Worm (Caenorhabditis elegans) whole organism, L1 larva: Measurements from ENCODE around the gene F13H10.9.

ENCODE experiments used
- C16A3.4 ChIP-seq: fragments of 150-350 bp; optimal IDR thresholded peaks from 2 replicates; lab custom pipeline; 2014; ENCODE audit warnings: missing biosample characterization, missing genetic modification characterization
- C34B4.2 ChIP-seq: sonication (generic microtip); optimal IDR thresholded peaks from 2 replicates; lab custom pipeline; 2017; ENCODE audit warnings: mild to moderate bottlenecking, missing genetic modification characterization, missing compliant biosample characterization
- F16B12.6 ChIP-seq: fragments of 150-350 bp; optimal IDR thresholded peaks from 2 replicates; lab custom pipeline; 2014; ENCODE audit warnings: missing biosample characterization, missing genetic modification characterization
- Y116A8C.19 ChIP-seq: sonication (generic microtip); optimal IDR thresholded peaks from 2 replicates; lab custom pipeline; 2016; ENCODE audit warnings: missing compliant biosample characterization, missing genetic modification characterization, borderline replicate concordance
- blmp-1 ChIP-seq: fragments of 150-350 bp; optimal IDR thresholded peaks from 2 replicates; lab custom pipeline; 2014; ENCODE audit warnings: missing biosample characterization, missing genetic modification characterization
- ceh-82 ChIP-seq, 3 experiments: fragments of 150-350 bp in 1 of 3; sonication (generic microtip) in 2 of 3; optimal IDR thresholded peaks; 2 replicates each; lab custom pipeline; 2014 to 2017; ENCODE audit warnings: missing biosample characterization in 3 of 3, missing genetic modification characterization in 3 of 3
- ceh-88 ChIP-seq: fragments of 200-800 bp; sonication (Bioruptor generic); IDR thresholded peaks from 2 replicates; pipeline ENCODE4 v1.3.6; 2022; ENCODE audit warnings: missing genetic modification characterization, missing compliant biosample characterization
- ces-1 ChIP-seq: fragments of 150-350 bp; optimal IDR thresholded peaks from 2 replicates; lab custom pipeline; 2014; ENCODE audit warnings: missing biosample characterization, missing genetic modification reagents, missing genetic modification characterization
- dpl-1 ChIP-seq, 3 experiments: fragments of 150-350 bp in 2 of 3; sonication (generic microtip) in 1 of 3; optimal IDR thresholded peaks; 2 replicates each; lab custom pipeline; 2014 to 2017; ENCODE audit warnings: missing biosample characterization in 3 of 3, missing genetic modification characterization in 3 of 3, missing genetic modification reagents in 3 of 3
- dsc-1 ChIP-seq: sonication (generic microtip); optimal IDR thresholded peaks from 2 replicates; lab custom pipeline; 2016; ENCODE audit warnings: mild to moderate bottlenecking, missing genetic modification characterization, missing compliant biosample characterization
- efl-3 ChIP-seq: fragments of 200-800 bp; sonication (Bioruptor generic); optimal IDR thresholded peaks from 2 replicates; lab custom pipeline; 2018; ENCODE audit warnings: mild to moderate bottlenecking, missing genetic modification characterization, missing compliant biosample characterization
- egl-13 ChIP-seq: sonication (generic microtip); optimal IDR thresholded peaks from 2 replicates; lab custom pipeline; 2016; ENCODE audit warnings: missing genotype, missing genetic modification reagents, missing genetic modification characterization, missing compliant biosample characterization
- elt-2 ChIP-seq: sonication (generic microtip); optimal IDR thresholded peaks from 2 replicates; lab custom pipeline; 2016; ENCODE audit warnings: missing genetic modification characterization, mild to moderate bottlenecking, inconsistent platforms, missing compliant biosample characterization, missing genetic modification reagents
- ets-5 ChIP-seq: fragments of 200-800 bp; sonication (Bioruptor generic); IDR thresholded peaks from 2 replicates; pipeline ENCODE4 v1.3.6; 2022; ENCODE audit warnings: missing genetic modification characterization, missing compliant biosample characterization
- fkh-10 ChIP-seq: sonication (generic microtip); optimal IDR thresholded peaks from 2 replicates; lab custom pipeline; 2017; ENCODE audit warnings: missing biosample characterization, missing genetic modification reagents, missing genetic modification characterization
- fkh-8 ChIP-seq: sonication (generic microtip); optimal IDR thresholded peaks from 2 replicates; lab custom pipeline; 2016; ENCODE audit warnings: mild to moderate bottlenecking, missing genetic modification characterization, missing compliant biosample characterization
- grh-1 ChIP-seq: fragments of 200-800 bp; sonication (Bioruptor generic); IDR thresholded peaks from 2 replicates; pipeline ENCODE4 v1.3.6; 2022; ENCODE audit warnings: missing genetic modification reagents, missing genetic modification characterization, missing compliant biosample characterization
- hlh-17 ChIP-seq: fragments of 200-800 bp; sonication (Bioruptor generic); optimal IDR thresholded peaks from 2 replicates; lab custom pipeline; 2018; ENCODE audit warnings: missing genetic modification characterization, mild to moderate bottlenecking, missing compliant biosample characterization, moderate library complexity, borderline replicate concordance
- hlh-4 ChIP-seq: sonication (generic microtip); optimal IDR thresholded peaks from 2 replicates; lab custom pipeline; 2016; ENCODE audit warnings: mild to moderate bottlenecking, missing genetic modification characterization, missing compliant biosample characterization
- hpl-2 ChIP-seq: fragments of 150-350 bp; optimal IDR thresholded peaks from 2 replicates; lab custom pipeline; 2014; ENCODE audit warnings: missing biosample characterization, missing genetic modification reagents, missing genetic modification characterization
- jun-1 ChIP-seq: fragments of 150-350 bp; optimal IDR thresholded peaks from 2 replicates; lab custom pipeline; 2014; ENCODE audit warnings: missing biosample characterization, missing genetic modification reagents, missing genetic modification characterization
- lin-13 ChIP-seq: fragments of 150-350 bp; optimal IDR thresholded peaks from 2 replicates; lab custom pipeline; 2014; ENCODE audit warnings: missing biosample characterization, missing genetic modification reagents, missing genetic modification characterization
- lin-15B ChIP-seq: fragments of 150-350 bp; sonication (generic microtip); optimal IDR thresholded peaks from 3 replicates; lab custom pipeline; 2014; ENCODE audit warnings: missing biosample characterization, missing genetic modification characterization
- lin-35 ChIP-seq, 2 experiments: fragments of 150-350 bp; optimal IDR thresholded peaks; 2 replicates each; lab custom pipeline; 2014; ENCODE audit warnings: missing biosample characterization in 2 of 2, missing genetic modification characterization in 2 of 2, missing genetic modification reagents in 2 of 2
- lsy-2 ChIP-seq, 2 experiments: fragments of 150-350 bp; optimal IDR thresholded peaks; 2 replicates each; lab custom pipeline; 2014; ENCODE audit warnings: missing biosample characterization in 2 of 2, missing genetic modification characterization in 2 of 2
- mab-9 ChIP-seq: fragments of 200-800 bp; sonication (Bioruptor generic); IDR thresholded peaks from 2 replicates; pipeline ENCODE4 v1.3.6; 2022; ENCODE audit warnings: missing genetic modification reagents, missing genetic modification characterization, missing compliant biosample characterization
- mdl-1 ChIP-seq, 2 experiments: fragments of 150-350 bp; optimal IDR thresholded peaks; 2 replicates each; lab custom pipeline; 2014 to 2017; ENCODE audit warnings: missing biosample characterization in 2 of 2, missing genetic modification characterization in 2 of 2, inconsistent platforms in 1 of 2
- mep-1 ChIP-seq: fragments of 150-350 bp; optimal IDR thresholded peaks from 2 replicates; lab custom pipeline; 2014; ENCODE audit warnings: missing biosample characterization, missing genetic modification characterization
- nhr-11 ChIP-seq: fragments of 150-350 bp; optimal IDR thresholded peaks from 2 replicates; lab custom pipeline; 2014; ENCODE audit warnings: missing biosample characterization, missing genetic modification characterization
- nhr-12 ChIP-seq: sonication (generic microtip); optimal IDR thresholded peaks from 2 replicates; lab custom pipeline; 2017; ENCODE audit warnings: missing biosample characterization, missing genetic modification characterization
- nhr-20 ChIP-seq: sonication (generic microtip); optimal IDR thresholded peaks from 2 replicates; lab custom pipeline; 2016; ENCODE audit warnings: mild to moderate bottlenecking, missing genetic modification characterization, missing compliant biosample characterization
- nhr-28 ChIP-seq: fragments of 150-350 bp; optimal IDR thresholded peaks from 2 replicates; lab custom pipeline; 2014; ENCODE audit warnings: missing biosample characterization, missing genetic modification characterization
- nhr-47 ChIP-seq: sonication (generic microtip); optimal IDR thresholded peaks from 2 replicates; lab custom pipeline; 2016; ENCODE audit warnings: mild to moderate bottlenecking, missing genetic modification characterization, moderate library complexity, missing compliant biosample characterization
- nhr-77 ChIP-seq: fragments of 150-350 bp; optimal IDR thresholded peaks from 2 replicates; lab custom pipeline; 2014; ENCODE audit warnings: missing biosample characterization, missing genetic modification characterization
- nhr-84 ChIP-seq: sonication (generic microtip); optimal IDR thresholded peaks from 2 replicates; lab custom pipeline; 2017; ENCODE audit warnings: missing biosample characterization, missing genetic modification characterization
- nhr-90 ChIP-seq: sonication (generic microtip); optimal IDR thresholded peaks from 2 replicates; lab custom pipeline; 2016; ENCODE audit warnings: mild to moderate bottlenecking, missing genetic modification characterization, missing compliant biosample characterization; ENCODE audit not compliant: poor library complexity
- pag-3 ChIP-seq: sonication (generic microtip); optimal IDR thresholded peaks from 2 replicates; lab custom pipeline; 2017; ENCODE audit warnings: missing genetic modification characterization, mild to moderate bottlenecking, missing compliant biosample characterization, antibody characterized with exemption, borderline replicate concordance; ENCODE audit not compliant: insufficient read depth
- pax-3 ChIP-seq: fragments of 200-800 bp; sonication (Bioruptor generic); optimal IDR thresholded peaks from 2 replicates; lab custom pipeline; 2018; ENCODE audit warnings: mild to moderate bottlenecking, missing genetic modification characterization, moderate library complexity, missing compliant biosample characterization
- pqm-1 ChIP-seq: sonication (generic microtip); optimal IDR thresholded peaks from 3 replicates; lab custom pipeline; 2017; ENCODE audit warnings: missing biosample characterization, missing genetic modification characterization
- rnt-1 ChIP-seq: sonication (generic microtip); optimal IDR thresholded peaks from 2 replicates; lab custom pipeline; 2016; ENCODE audit warnings: mild to moderate bottlenecking, missing genetic modification characterization, moderate library complexity, missing compliant biosample characterization
- snu-23 ChIP-seq: sonication (generic microtip); optimal IDR thresholded peaks from 2 replicates; lab custom pipeline; 2016; ENCODE audit warnings: missing genetic modification characterization, missing compliant biosample characterization
- sptf-1 ChIP-seq: fragments of 150-350 bp; optimal IDR thresholded peaks from 2 replicates; lab custom pipeline; 2014; ENCODE audit warnings: missing biosample characterization, missing genetic modification characterization
- sup-37 ChIP-seq: fragments of 200-800 bp; sonication (Bioruptor generic); optimal IDR thresholded peaks from 2 replicates; lab custom pipeline; 2018; ENCODE audit warnings: mild to moderate bottlenecking, missing genetic modification characterization, missing compliant biosample characterization
- tbx-2 ChIP-seq: sonication (generic microtip); optimal IDR thresholded peaks from 2 replicates; lab custom pipeline; 2016; ENCODE audit warnings: missing genetic modification characterization, missing compliant biosample characterization
- unc-130 ChIP-seq: fragments of 150-350 bp; optimal IDR thresholded peaks from 2 replicates; lab custom pipeline; 2017; ENCODE audit warnings: missing biosample characterization, missing genetic modification characterization, inconsistent platforms
- unc-30 ChIP-seq: sonication (generic microtip); optimal IDR thresholded peaks from 2 replicates; lab custom pipeline; 2017; ENCODE audit warnings: missing biosample characterization, missing genetic modification characterization
- unc-98 ChIP-seq: fragments of 200-800 bp; sonication (Bioruptor generic); IDR thresholded peaks from 2 replicates; pipeline ENCODE4 v1.3.6; 2022; ENCODE audit warnings: missing genetic modification characterization, missing compliant biosample characterization
- ztf-11 ChIP-seq, 2 experiments: sonication (generic microtip); optimal IDR thresholded peaks; 2 replicates each; lab custom pipeline; 2016 to 2017; ENCODE audit warnings: missing genetic modification characterization in 2 of 2, missing biosample characterization in 1 of 2, missing compliant biosample characterization in 1 of 2
- ztf-4 ChIP-seq: fragments of 150-350 bp; optimal IDR thresholded peaks from 2 replicates; lab custom pipeline; 2014; ENCODE audit warnings: missing biosample characterization, missing genetic modification characterization

F13H10.9 gene

DNA sequence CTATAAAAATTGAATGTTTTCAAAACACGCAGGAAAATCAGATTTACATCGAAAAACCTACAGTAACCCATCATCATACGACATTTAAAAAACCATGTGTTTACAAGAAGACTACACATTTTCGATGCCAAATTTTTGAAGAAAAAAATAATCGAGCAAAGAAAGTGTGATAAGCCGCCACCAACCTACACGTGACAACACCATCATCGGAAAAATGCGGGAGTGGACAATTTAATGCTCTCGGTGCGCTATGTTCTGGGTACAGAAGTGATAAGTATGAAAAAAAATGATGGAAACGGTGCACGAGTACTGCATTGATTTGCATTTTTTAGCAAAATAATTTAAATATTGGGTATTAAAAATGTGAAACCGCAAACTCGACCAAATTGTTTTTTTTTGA is 37.0 kb upstream of the F13H10.9 start (continued):
- TF ChIP-seq pax-3 = no peak
- TF ChIP-seq C34B4.2 (tag; lab: Kevin White, UChicago) = no peak
- TF ChIP-seq mep-1 (tag; lab: Kevin White, UChicago) = no peak
- no peak for TF ChIP-seq mab-9
- TF ChIP-seq lsy-2 (tag; optimal IDR thresholded peaks at IDR 0.05; lab: Kevin White, UChicago) = no peak
- TF ChIP-seq ceh-82 (tag; optimal IDR thresholded peaks at IDR 0.05; lab: Kevin White, UChicago) = no peak
- TF ChIP-seq nhr-20 (tag; lab: Kevin White, UChicago) = peak; percentile 2
- no peak for TF ChIP-seq pag-3
- TF ChIP-seq grh-1 (GFP tag; lab: Robert Waterston, UW) = no peak
- no peak for TF ChIP-seq C16A3.4 (tag; lab: Kevin White, UChicago)
- TF ChIP-seq nhr-84 (tag; lab: Kevin White, UChicago) = no peak

DNA sequence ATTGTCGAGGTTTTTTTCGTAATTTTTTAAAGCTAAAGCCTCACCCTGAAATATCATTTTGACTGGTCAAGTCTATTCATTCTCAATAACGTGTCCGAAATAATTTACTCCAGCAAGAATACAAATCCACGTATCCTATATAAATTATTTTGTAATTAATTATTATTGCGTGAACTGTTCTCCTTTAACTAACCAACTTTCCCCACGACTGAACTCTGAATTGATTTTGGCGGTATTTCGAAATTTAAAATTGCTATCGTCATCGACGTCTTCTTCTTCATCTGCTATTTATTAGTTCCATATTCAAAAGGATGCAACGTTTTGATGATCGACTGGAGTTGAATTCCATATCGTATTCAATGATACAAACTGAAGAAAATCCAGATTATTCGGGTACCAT is 35.4 kb upstream of the F13H10.9 start, which contains the start of the genes aqp-3 and Y69E1A.8:
TSS of gene aqp-3 (minus strand) at position 101 of the 400 bp plus-strand sequence.
TSS of gene Y69E1A.8 (plus strand) at position 246 of the 400 bp plus-strand sequence.
- TF ChIP-seq sptf-1 (tag; lab: Kevin White, UChicago) (no peak), elt-2 (tag; lab: Kevin White, UChicago) (no peak), mab-9 (no peak), ztf-4 (no peak), jun-1 (tag; lab: Kevin White, UChicago) (no peak), nhr-90 (tag; lab: Kevin White, UChicago) (no peak), ces-1 (GFP tag; lab: Kevin White, UChicago) (no peak), mdl-1 (tag; optimal IDR thresholded peaks at IDR 0.05; lab: Kevin White, UChicago) (no peak), fkh-8 (no peak), hpl-2 (GFP tag; lab: Kevin White, UChicago) (no peak), dsc-1 (tag; lab: Kevin White, UChicago) (no peak), hlh-17 (GFP tag; lab: Kevin White, UChicago) (no peak), unc-30 (tag; lab: Kevin White, UChicago) (no peak), pqm-1 (tag; lab: Kevin White, UChicago) (no peak), ets-5 (GFP tag; lab: Robert Waterston, UW) (no peak), hlh-4 (tag; lab: Kevin White, UChicago) (no peak), F16B12.6 (tag; lab: Kevin White, UChicago) (no peak), ztf-11 (tag; optimal IDR thresholded peaks at IDR 0.05; lab: Kevin White, UChicago) (no peak), egl-13 (tag; lab: Kevin White, UChicago) (no peak)

DNA sequence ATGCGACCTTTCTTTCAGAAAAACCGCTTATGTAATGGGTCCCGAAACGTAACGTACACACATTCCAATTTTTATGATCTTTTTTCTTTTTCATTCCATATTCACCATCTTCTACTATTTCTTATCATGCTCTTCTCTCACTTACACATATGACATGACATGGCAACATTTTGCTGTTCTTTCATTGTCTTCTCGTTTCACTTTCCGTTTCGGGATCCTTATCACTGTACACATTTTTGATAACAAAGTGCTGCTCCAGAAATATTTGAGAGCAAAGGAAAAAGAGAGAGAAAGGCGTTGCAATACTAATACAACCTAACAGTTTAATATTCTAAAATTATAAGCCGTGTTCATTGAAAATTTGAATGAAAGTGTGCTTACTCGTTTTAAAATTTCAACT is 31.4 kb upstream of the F13H10.9 start:
- TF ChIP-seq nhr-28 (tag; lab: Kevin White, UChicago) = no peak
- TF ChIP-seq dpl-1 (GFP tag; optimal IDR thresholded peaks at IDR 0.05; lab: Kevin White, UChicago) = no peak
- TF ChIP-seq ceh-88 (GFP tag; lab: Robert Waterston, UW) = no peak
- TF ChIP-seq nhr-11 (tag; lab: Kevin White, UChicago) = no peak
- TF ChIP-seq unc-30 (tag; lab: Kevin White, UChicago) = no peak
- TF ChIP-seq efl-3 = no peak
- no peak for TF ChIP-seq snu-23 (GFP tag; lab: Kevin White, UChicago)
- no peak for TF ChIP-seq Y116A8C.19
- no peak for TF ChIP-seq ztf-4
- TF ChIP-seq sup-37 (GFP tag; lab: Kevin White, UChicago) = no peak
- no peak for TF ChIP-seq mab-9
- TF ChIP-seq tbx-2 = no peak
- no peak for TF ChIP-seq nhr-12 (tag; lab: Kevin White, UChicago)
- no peak for TF ChIP-seq unc-130 (tag; lab: Kevin White, UChicago)
- TF ChIP-seq elt-2 (tag; lab: Kevin White, UChicago) = peak; percentile 85
- TF ChIP-seq ztf-11 (tag; optimal IDR thresholded peaks at IDR 0.05; lab: Kevin White, UChicago) = no peak
- no peak for TF ChIP-seq dsc-1 (tag; lab: Kevin White, UChicago)
- TF ChIP-seq lin-15B (tag; lab: Kevin White, UChicago) = no peak
- no peak for TF ChIP-seq ceh-82 (tag; optimal IDR thresholded peaks at IDR 0.05; lab: Kevin White, UChicago)
- TF ChIP-seq blmp-1 = peak; percentile 8
- no peak for TF ChIP-seq fkh-10 (GFP tag; lab: Kevin White, UChicago)
- TF ChIP-seq rnt-1 (tag; lab: Kevin White, UChicago) = no peak
- peak; percentile 5 for TF ChIP-seq nhr-20 (tag; lab: Kevin White, UChicago)
- no peak for TF ChIP-seq unc-98 (GFP tag; lab: Robert Waterston, UW)
- TF ChIP-seq lin-13 (GFP tag; lab: Kevin White, UChicago) = no peak
- TF ChIP-seq nhr-47 (tag; lab: Kevin White, UChicago) = no peak
- TF ChIP-seq mep-1 (tag; lab: Kevin White, UChicago) = no peak
- TF ChIP-seq lin-35 (GFP tag; optimal IDR thresholded peaks at IDR 0.05; lab: Kevin White, UChicago) = peak in 1 of 2 experiments; percentile 45
- no peak for TF ChIP-seq nhr-77 (tag; lab: Kevin White, UChicago)
